Worm (Caenorhabditis elegans) whole organism, late embryonic: ENCODE measurements around the gene arrd-28.

Experiments
- C08G9.2 ChIP-seq: sonication (generic microtip); optimal IDR thresholded peaks from 2 replicates; lab custom pipeline; 2016; ENCODE audit warnings: mild to moderate bottlenecking, missing genetic modification characterization, moderate library complexity, missing compliant biosample characterization
- ceh-45 ChIP-seq: fragments of 200-800 bp; sonication (Bioruptor generic); IDR thresholded peaks from 2 replicates; pipeline ENCODE4 v1.3.6; 2022; ENCODE audit warnings: missing genetic modification reagents, missing genetic modification characterization, missing compliant biosample characterization
- ceh-9 ChIP-seq: sonication (generic microtip); optimal IDR thresholded peaks from 2 replicates; lab custom pipeline; 2016; ENCODE audit warnings: mild to moderate bottlenecking, missing genetic modification characterization, inconsistent platforms, missing compliant biosample characterization
- nfya-1 ChIP-seq: sonication (generic microtip); optimal IDR thresholded peaks from 2 replicates; lab custom pipeline; 2017; ENCODE audit warnings: missing genetic modification characterization, mild to moderate bottlenecking, missing compliant biosample characterization, antibody characterized with exemption, moderate library complexity
- pax-1 ChIP-seq: fragments of 150-350 bp; optimal IDR thresholded peaks from 2 replicates; lab custom pipeline; 2014; ENCODE audit warnings: missing biosample characterization, missing genetic modification characterization
- sox-2 ChIP-seq: fragments of 200-800 bp; sonication (Bioruptor generic); IDR thresholded peaks from 2 replicates; pipeline ENCODE4 v1.3.6; 2022; ENCODE audit warnings: missing genetic modification reagents, missing genetic modification characterization, missing compliant biosample characterization

DNA sequence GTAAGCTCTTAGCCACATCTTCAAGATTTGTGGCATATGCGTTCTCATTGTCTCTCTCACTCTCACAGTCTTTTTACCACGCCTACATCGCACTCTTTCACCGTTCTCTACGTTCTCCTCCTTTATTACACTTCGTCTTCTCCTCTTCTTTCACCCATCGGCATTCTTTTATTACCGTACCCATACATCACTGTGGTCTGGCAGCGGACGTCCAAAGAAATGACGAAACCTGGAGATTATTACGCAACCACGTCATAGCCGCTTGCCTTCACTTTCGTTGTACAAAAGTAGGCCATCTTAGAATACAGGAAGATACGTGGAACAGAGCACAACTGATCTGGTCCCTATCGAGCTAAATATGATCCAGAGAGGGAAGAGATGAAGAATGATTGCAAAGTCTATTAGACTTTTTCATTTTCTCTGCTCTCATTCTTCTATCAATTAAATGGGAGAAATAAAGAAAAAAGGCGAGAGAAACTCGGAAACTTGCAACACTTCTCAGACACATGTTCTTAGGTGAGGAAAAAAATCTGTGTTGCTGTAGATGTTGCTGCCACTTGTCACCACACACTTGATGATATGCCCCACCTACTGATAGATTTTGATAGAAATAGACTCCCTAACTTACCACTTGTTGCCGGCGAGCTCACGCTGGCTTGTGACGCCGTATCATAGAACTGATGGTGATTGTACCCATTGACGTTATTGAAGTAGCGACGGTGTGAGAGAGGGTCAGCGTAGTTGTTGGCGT is 20.7 kb downstream of the arrd-28 start:
- no peak for TF ChIP-seq pax-1
- TF ChIP-seq sox-2 (GFP tag; lab: Robert Waterston, UW) = no peak
- no peak for TF ChIP-seq ceh-45 (GFP tag; lab: Robert Waterston, UW)
- no peak for TF ChIP-seq C08G9.2 (tag; lab: Kevin White, UChicago)
- TF ChIP-seq nfya-1 (tag; lab: Kevin White, UChicago) = no peak
- no peak for TF ChIP-seq ceh-9 (tag; lab: Kevin White, UChicago)
